Fruit fly (Drosophila melanogaster): ENCODE data around the gene CG17350.

Gene CG17350

DNA sequence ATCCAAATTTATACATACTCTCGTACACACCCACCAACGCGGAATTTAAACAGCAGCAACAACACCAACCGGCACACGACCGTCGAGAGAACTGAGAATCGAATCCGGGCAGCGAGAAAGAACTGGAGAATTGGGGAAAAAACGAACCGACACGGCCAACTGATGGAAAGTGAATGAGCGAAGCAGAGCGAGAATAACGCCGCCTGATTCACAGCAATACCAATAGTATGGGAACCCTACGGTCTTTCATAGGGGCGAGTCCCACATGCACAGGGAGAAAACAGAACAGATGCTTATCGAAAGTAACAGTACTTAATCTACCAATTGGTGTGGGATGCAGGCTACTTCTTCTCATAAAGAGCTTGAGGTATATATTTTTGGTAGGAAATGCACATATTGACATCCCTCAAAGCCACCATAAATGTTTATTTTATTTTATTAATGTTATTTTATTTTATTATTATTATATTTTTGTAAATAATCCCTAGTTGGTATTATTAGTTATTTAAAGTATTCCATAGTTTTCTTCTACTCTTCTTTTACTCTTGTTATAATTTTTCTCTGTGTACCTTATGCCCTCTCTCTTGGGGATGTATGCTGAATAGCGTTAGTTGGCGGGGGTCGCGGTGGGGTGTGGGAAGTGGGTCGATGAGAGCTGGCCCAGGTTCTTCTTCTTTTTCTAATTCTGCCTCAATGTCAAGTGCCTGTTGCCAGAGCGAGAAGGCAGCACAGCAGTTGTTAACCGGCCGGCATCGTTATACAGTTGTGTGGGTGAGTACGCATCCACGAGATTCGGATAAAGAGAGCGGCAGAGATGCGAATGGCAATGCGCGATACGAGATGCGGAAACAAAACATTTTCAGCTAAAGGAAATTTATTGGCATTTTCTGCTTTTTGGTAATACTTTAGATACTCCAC lies 17.8 kb downstream of the CG17350 start, which contains the start of gene CG17544 (continued):
- TF ChIP-seq sqz (GFP tag; optimal IDR thresholded peaks at IDR 0.05) (peak; percentile 40), az2 (GFP tag; optimal IDR thresholded peaks at IDR 0.05) (peak; percentile 62), Atf6 (GFP tag; IDR thresholded peaks at IDR 0.05) (peak; percentile 57), tup (GFP tag; optimal IDR thresholded peaks at IDR 0.05) (no peak), CG14860 (GFP tag; IDR thresholded peaks at IDR 0.05; ENCODE audit: partially characterized antibody) (peak; percentile 61; the same call in 2 of the 3 replicates), lola (GFP tag; optimal IDR thresholded peaks at IDR 0.05) (peak in 1 of 3 experiments; percentile 83), CG11398 (GFP tag; optimal IDR thresholded peaks at IDR 0.05) (no peak), Elba2 (GFP tag; optimal IDR thresholded peaks at IDR 0.05) (no peak), sd (tag; optimal IDR thresholded peaks at IDR 0.05) (peak; percentile 75), tgo (GFP tag; IDR thresholded peaks at IDR 0.05) (peak; percentile 63), gsb (GFP tag; IDR thresholded peaks at IDR 0.05) (0 out of 2 replicates have a peak, but pooled peaks have one; percentile 37), oc (tag; optimal IDR thresholded peaks at IDR 0.05) (peak; percentile 77), eve (GFP tag; optimal IDR thresholded peaks at IDR 0.05) (peak in 1 of 2 experiments; percentile 10), CG3726 (GFP tag; IDR thresholded peaks at IDR 0.05) (no peak; the same call in 2 of the 3 replicates), chn (GFP tag; optimal IDR thresholded peaks at IDR 0.05) (no peak), twi (tag; optimal IDR thresholded peaks at IDR 0.05) (peak; percentile 68), CG2678 (tag; optimal IDR thresholded peaks at IDR 0.05) (peak; percentile 93), H15 (GFP tag; IDR thresholded peaks at IDR 0.05) (peak; percentile 11; the same call in 1 of the 3 replicates), Rfx (GFP tag; IDR thresholded peaks at IDR 0.05) (peak; percentile 60), CG1233 (GFP tag; optimal IDR thresholded peaks at IDR 0.05) (peak; percentile 89), pb (GFP tag; optimal IDR thresholded peaks at IDR 0.05) (no peak), Neu2 (GFP tag; optimal IDR thresholded peaks at IDR 0.05; ENCODE audit: borderline replicate concordance) (no peak), esg (GFP tag; conservative IDR thresholded peaks at IDR 0.05) (peak; percentile 40), CG30403 (GFP tag; optimal IDR thresholded peaks at IDR 0.05) (peak; percentile 66), br (optimal IDR thresholded peaks at IDR 0.05) (no peak), gt (GFP tag; IDR thresholded peaks at IDR 0.05) (no peak), CG4328 (GFP tag; optimal IDR thresholded peaks at IDR 0.05) (peak; percentile 77), Camta (GFP tag; optimal IDR thresholded peaks at IDR 0.05) (no peak), CG3847 (GFP tag; IDR thresholded peaks at IDR 0.05) (peak; percentile 56; the same call in 1 of the 2 replicates), BtbVII (GFP tag; optimal IDR thresholded peaks at IDR 0.05) (peak; percentile 84), nerfin-1 (tag; optimal IDR thresholded peaks at IDR 0.05) (peak; percentile 74), dysf (GFP tag; IDR thresholded peaks at IDR 0.05) (peak; percentile 72), CG18764 (GFP tag; optimal IDR thresholded peaks at IDR 0.05) (peak; percentile 52), CG14050 (GFP tag; IDR thresholded peaks at IDR 0.05) (no peak; the same call in 2 of the 3 replicates), schlank (tag; optimal IDR thresholded peaks at IDR 0.05) (peak; percentile 19), CG18599 (GFP tag; optimal IDR thresholded peaks at IDR 0.05) (peak; percentile 94), Usf (GFP tag; optimal IDR thresholded peaks at IDR 0.05) (peak; percentile 66), chif (GFP tag; optimal IDR thresholded peaks at IDR 0.05) (peak; percentile 12 to 43), cg (GFP tag; optimal IDR thresholded peaks at IDR 0.05) (peak; percentile 90), Ssrp (tag; optimal IDR thresholded peaks at IDR 0.05) (peak; percentile 76), Mes4 (GFP tag; optimal IDR thresholded peaks at IDR 0.05) (no peak), vvl (GFP tag; IDR thresholded peaks at IDR 0.05) (peak; percentile 55), CG12659 (GFP tag; optimal IDR thresholded peaks at IDR 0.05) (peak; percentile 82), shn (GFP tag; optimal IDR thresholded peaks at IDR 0.05) (no peak), CG33557 (GFP tag; optimal IDR thresholded peaks at IDR 0.05) (peak; percentile 83), Kr (GFP tag; optimal IDR thresholded peaks at IDR 0.05) (no peak), Sox102F (GFP tag; optimal IDR thresholded peaks at IDR 0.05) (peak; percentile 71), CG15601 (tag; optimal IDR thresholded peaks at IDR 0.05) (peak; percentile 81)
